Worm (Caenorhabditis elegans): ENCODE data around the gene srg-20.

The srg-20 gene

ce11 chrII:1610630-1611029 lies 25.9 kb upstream of the srg-20 start, which contains the start of gene fbxa-163:
TSS of gene fbxa-163 (minus strand) at chrII:1610730.
- TF ChIP-seq ama-1 (optimal IDR thresholded peaks at IDR 0.05) = no peak
- TF ChIP-seq ceh-24 (tag; optimal IDR thresholded peaks at IDR 0.05) = no peak
- TF ChIP-seq hlh-13 (GFP tag; optimal IDR thresholded peaks at IDR 0.05) = no peak
- no peak for TF ChIP-seq ahr-1 (tag; optimal IDR thresholded peaks at IDR 0.05)
- TF ChIP-seq sox-2 (GFP tag; IDR thresholded peaks at IDR 0.05) = no peak
- TF ChIP-seq pat-9 (tag; optimal IDR thresholded peaks at IDR 0.05) = no peak
- TF ChIP-seq ceh-34 (tag; optimal IDR thresholded peaks at IDR 0.05) = no peak
- no peak for TF ChIP-seq ceh-31 (tag; optimal IDR thresholded peaks at IDR 0.05)
- no peak for TF ChIP-seq zip-5 (tag; optimal IDR thresholded peaks at IDR 0.05)
- no peak for TF ChIP-seq ets-4 (tag; optimal IDR thresholded peaks at IDR 0.05)
- TF ChIP-seq ceh-19 (GFP tag; optimal IDR thresholded peaks at IDR 0.05) = no peak
- TF ChIP-seq unc-55 (GFP tag; optimal IDR thresholded peaks at IDR 0.05) = no peak

ce11 chrII:1613972-1614371 lies 22.5 kb upstream of the srg-20 start, which contains the start of gene fbxa-164:
TSS of gene fbxa-164 (minus strand) at chrII:1614072.
- TF ChIP-seq C08G9.2 (tag; optimal IDR thresholded peaks at IDR 0.05) = no peak
- no peak for TF ChIP-seq elt-4 (tag; optimal IDR thresholded peaks at IDR 0.05)
- TF ChIP-seq ahr-1 (tag; optimal IDR thresholded peaks at IDR 0.05) = no peak
- no peak for TF ChIP-seq hlh-15 (tag; optimal IDR thresholded peaks at IDR 0.05)
- no peak for TF ChIP-seq pax-1 (tag; optimal IDR thresholded peaks at IDR 0.05)
- TF ChIP-seq dve-1 (tag; optimal IDR thresholded peaks at IDR 0.05) = no peak
- TF ChIP-seq ceh-48 (tag; optimal IDR thresholded peaks at IDR 0.05) = no peak
- TF ChIP-seq madf-2 (tag; optimal IDR thresholded peaks at IDR 0.05) = no peak
- TF ChIP-seq ceh-34 (tag; optimal IDR thresholded peaks at IDR 0.05) = no peak
- TF ChIP-seq lin-11 (tag; optimal IDR thresholded peaks at IDR 0.05) = no peak
- no peak for TF ChIP-seq eyg-1 (tag; optimal IDR thresholded peaks at IDR 0.05)
- no peak for TF ChIP-seq elt-2 (tag; optimal IDR thresholded peaks at IDR 0.05)
- no peak for TF ChIP-seq ceh-18 (tag; optimal IDR thresholded peaks at IDR 0.05)
- TF ChIP-seq pros-1 (tag; optimal IDR thresholded peaks at IDR 0.05) = no peak
- no peak for TF ChIP-seq sox-2 (GFP tag; IDR thresholded peaks at IDR 0.05)
- TF ChIP-seq pat-9 (tag; optimal IDR thresholded peaks at IDR 0.05) = no peak

ce11 chrII:1616382-1616781 lies 20.1 kb upstream of the srg-20 start, which contains the start of gene fbxa-165:
TSS of gene fbxa-165 (minus strand) at chrII:1616482.
- no peak for TF ChIP-seq K02D7.2 (tag; optimal IDR thresholded peaks at IDR 0.05)
- no peak for TF ChIP-seq ceh-24 (tag; optimal IDR thresholded peaks at IDR 0.05)
- no peak for TF ChIP-seq elt-4 (tag; optimal IDR thresholded peaks at IDR 0.05)
- TF ChIP-seq ceh-45 (GFP tag; IDR thresholded peaks at IDR 0.05) = no peak
- no peak for TF ChIP-seq ahr-1 (tag; optimal IDR thresholded peaks at IDR 0.05)
- no peak for TF ChIP-seq pha-4 (tag; optimal IDR thresholded peaks at IDR 0.05)
- TF ChIP-seq ref-2 (tag; optimal IDR thresholded peaks at IDR 0.05) = no peak
- TF ChIP-seq ceh-14 (tag; optimal IDR thresholded peaks at IDR 0.05) = no peak
- no peak for TF ChIP-seq unc-55 (GFP tag; optimal IDR thresholded peaks at IDR 0.05)
- no peak for TF ChIP-seq T23F11.4 (GFP tag; optimal IDR thresholded peaks at IDR 0.05)

ce11 chrII:1618948-1619347 lies 17.5 kb upstream of the srg-20 start, which contains the start of gene fbxa-166:
TSS of gene fbxa-166 (minus strand) at chrII:1619048.
- TF ChIP-seq ceh-9 (tag; optimal IDR thresholded peaks at IDR 0.05) = no peak
- no peak for TF ChIP-seq fax-1 (tag; optimal IDR thresholded peaks at IDR 0.05)

ce11 chrII:1621180-1621579 lies 15.3 kb upstream of the srg-20 start, which contains the start of gene fbxa-158:
TSS of gene fbxa-158 (minus strand) at chrII:1621280.
- TF ChIP-seq zip-5 (tag; optimal IDR thresholded peaks at IDR 0.05) (no peak), ama-1 (optimal IDR thresholded peaks at IDR 0.05) (no peak), ceh-18 (tag; optimal IDR thresholded peaks at IDR 0.05) (no peak), Y22D7AL.16 (tag; optimal IDR thresholded peaks at IDR 0.05) (no peak), sox-2 (GFP tag; IDR thresholded peaks at IDR 0.05) (no peak), ahr-1 (tag; optimal IDR thresholded peaks at IDR 0.05) (no peak), ceh-31 (tag; optimal IDR thresholded peaks at IDR 0.05) (no peak), ceh-19 (GFP tag; optimal IDR thresholded peaks at IDR 0.05) (no peak), sdc-2 (tag; optimal IDR thresholded peaks at IDR 0.05) (no peak)
